Worm (Caenorhabditis elegans) whole organism, L1 larva: Measurements from ENCODE around the gene C27F2.4.

ENCODE experiments used
- C16A3.4 ChIP-seq: fragments of 150-350 bp; optimal IDR thresholded peaks from 2 replicates; lab custom pipeline; 2014; ENCODE audit warnings: missing biosample characterization, missing genetic modification characterization
- Y116A8C.19 ChIP-seq: sonication (generic microtip); optimal IDR thresholded peaks from 2 replicates; lab custom pipeline; 2016; ENCODE audit warnings: missing compliant biosample characterization, missing genetic modification characterization, borderline replicate concordance
- aha-1 ChIP-seq: fragments of 150-350 bp; optimal IDR thresholded peaks from 2 replicates; lab custom pipeline; 2014; ENCODE audit warnings: missing biosample characterization, missing genetic modification characterization
- alr-1 ChIP-seq: fragments of 200-800 bp; sonication (Bioruptor generic); optimal IDR thresholded peaks from 2 replicates; lab custom pipeline; 2018; ENCODE audit warnings: borderline replicate concordance, mild to moderate bottlenecking, missing genetic modification characterization, missing compliant biosample characterization
- ceh-63 ChIP-seq: fragments of 200-800 bp; sonication (Bioruptor generic); optimal IDR thresholded peaks from 2 replicates; lab custom pipeline; 2018; ENCODE audit warnings: mild to moderate bottlenecking, missing genetic modification characterization, missing compliant biosample characterization
- ceh-8 ChIP-seq: fragments of 200-800 bp; sonication (Bioruptor generic); optimal IDR thresholded peaks from 2 replicates; lab custom pipeline; 2018; ENCODE audit warnings: mild to moderate bottlenecking, missing genetic modification characterization, moderate library complexity, missing compliant biosample characterization
- ceh-82 ChIP-seq, 3 experiments: fragments of 150-350 bp in 1 of 3; sonication (generic microtip) in 2 of 3; optimal IDR thresholded peaks; 2 replicates each; lab custom pipeline; 2014 to 2017; ENCODE audit warnings: missing biosample characterization in 3 of 3, missing genetic modification characterization in 3 of 3
- ceh-88 ChIP-seq: fragments of 200-800 bp; sonication (Bioruptor generic); IDR thresholded peaks from 2 replicates; pipeline ENCODE4 v1.3.6; 2022; ENCODE audit warnings: missing genetic modification characterization, missing compliant biosample characterization
- ceh-90 ChIP-seq: sonication (generic microtip); optimal IDR thresholded peaks from 2 replicates; lab custom pipeline; 2016; ENCODE audit warnings: missing genetic modification characterization, missing compliant biosample characterization
- dpl-1 ChIP-seq, 3 experiments: fragments of 150-350 bp in 2 of 3; sonication (generic microtip) in 1 of 3; optimal IDR thresholded peaks; 2 replicates each; lab custom pipeline; 2014 to 2017; ENCODE audit warnings: missing biosample characterization in 3 of 3, missing genetic modification characterization in 3 of 3, missing genetic modification reagents in 3 of 3
- efl-1 ChIP-seq, 4 experiments: fragments of 150-350 bp; optimal IDR thresholded peaks in 3 of 4; peaks in 1 of 4; 1 replicate in 1 of 4; 2 replicates in 3 of 4; lab custom pipeline; 2014; ENCODE audit warnings: missing biosample characterization in 2 of 4, missing genetic modification characterization in 2 of 4, missing genetic modification reagents in 2 of 4
- egl-13 ChIP-seq: sonication (generic microtip); optimal IDR thresholded peaks from 2 replicates; lab custom pipeline; 2016; ENCODE audit warnings: missing genotype, missing genetic modification reagents, missing genetic modification characterization, missing compliant biosample characterization
- egl-27 ChIP-seq, 2 experiments: fragments of 150-350 bp in 1 of 2; sonication (generic microtip); optimal IDR thresholded peaks; 3 replicates each; lab custom pipeline; 2017 to 2018; ENCODE audit warnings: missing biosample characterization in 2 of 2, missing genetic modification characterization in 2 of 2, missing genetic modification reagents in 2 of 2
- elt-2 ChIP-seq: sonication (generic microtip); optimal IDR thresholded peaks from 2 replicates; lab custom pipeline; 2016; ENCODE audit warnings: missing genetic modification characterization, mild to moderate bottlenecking, inconsistent platforms, missing compliant biosample characterization, missing genetic modification reagents
- elt-3 ChIP-seq, 6 experiments: fragments of 150-350 bp in 1 of 6; sonication (generic microtip); optimal IDR thresholded peaks; 2 replicates each; lab custom pipeline; 2017 to 2018; ENCODE audit warnings: missing biosample characterization in 6 of 6, missing genetic modification characterization in 6 of 6, inconsistent platforms in 1 of 6
- fkh-10 ChIP-seq: sonication (generic microtip); optimal IDR thresholded peaks from 2 replicates; lab custom pipeline; 2017; ENCODE audit warnings: missing biosample characterization, missing genetic modification reagents, missing genetic modification characterization
- fkh-4 ChIP-seq: sonication (generic microtip); optimal IDR thresholded peaks from 2 replicates; lab custom pipeline; 2016; ENCODE audit warnings: missing compliant biosample characterization, missing genetic modification characterization, borderline replicate concordance
- fos-1 ChIP-seq: fragments of 150-350 bp; optimal IDR thresholded peaks from 2 replicates; lab custom pipeline; 2014; ENCODE audit warnings: missing biosample characterization, missing genetic modification characterization
- hlh-4 ChIP-seq: sonication (generic microtip); optimal IDR thresholded peaks from 2 replicates; lab custom pipeline; 2016; ENCODE audit warnings: mild to moderate bottlenecking, missing genetic modification characterization, missing compliant biosample characterization
- hpl-2 ChIP-seq: fragments of 150-350 bp; optimal IDR thresholded peaks from 2 replicates; lab custom pipeline; 2014; ENCODE audit warnings: missing biosample characterization, missing genetic modification reagents, missing genetic modification characterization
- isw-1 ChIP-seq: fragments of 200-800 bp; sonication (Bioruptor generic); IDR thresholded peaks from 2 replicates; pipeline ENCODE4 v1.3.6; 2022; ENCODE audit warnings: missing genetic modification characterization, missing compliant biosample characterization
- lin-14 ChIP-seq: fragments of 200-800 bp; sonication (Bioruptor generic); optimal IDR thresholded peaks from 2 replicates; lab custom pipeline; 2018; ENCODE audit warnings: mild to moderate bottlenecking, missing genetic modification characterization, moderate library complexity, missing compliant biosample characterization
- lin-39 ChIP-seq: fragments of 150-350 bp; optimal IDR thresholded peaks from 2 replicates; lab custom pipeline; 2014; ENCODE audit warnings: missing biosample characterization, missing genetic modification reagents, missing genetic modification characterization
- lir-3 ChIP-seq: sonication (generic microtip); optimal IDR thresholded peaks from 2 replicates; lab custom pipeline; 2016; ENCODE audit warnings: mild to moderate bottlenecking, missing genetic modification characterization, moderate library complexity, missing compliant biosample characterization; ENCODE audit not compliant: poor library complexity
- mdl-1 ChIP-seq, 2 experiments: fragments of 150-350 bp; optimal IDR thresholded peaks; 2 replicates each; lab custom pipeline; 2014 to 2017; ENCODE audit warnings: missing biosample characterization in 2 of 2, missing genetic modification characterization in 2 of 2, inconsistent platforms in 1 of 2
- mef-2 ChIP-seq: fragments of 150-350 bp; optimal IDR thresholded peaks from 2 replicates; lab custom pipeline; 2014; ENCODE audit warnings: missing biosample characterization, missing genetic modification characterization
- mep-1 ChIP-seq: fragments of 150-350 bp; optimal IDR thresholded peaks from 2 replicates; lab custom pipeline; 2014; ENCODE audit warnings: missing biosample characterization, missing genetic modification characterization
- nhr-11 ChIP-seq: fragments of 150-350 bp; optimal IDR thresholded peaks from 2 replicates; lab custom pipeline; 2014; ENCODE audit warnings: missing biosample characterization, missing genetic modification characterization
- nhr-20 ChIP-seq: sonication (generic microtip); optimal IDR thresholded peaks from 2 replicates; lab custom pipeline; 2016; ENCODE audit warnings: mild to moderate bottlenecking, missing genetic modification characterization, missing compliant biosample characterization
- nhr-71 ChIP-seq: sonication (generic microtip); optimal IDR thresholded peaks from 2 replicates; lab custom pipeline; 2016; ENCODE audit warnings: mild to moderate bottlenecking, missing genetic modification characterization, moderate library complexity, missing compliant biosample characterization
- rnt-1 ChIP-seq: sonication (generic microtip); optimal IDR thresholded peaks from 2 replicates; lab custom pipeline; 2016; ENCODE audit warnings: mild to moderate bottlenecking, missing genetic modification characterization, moderate library complexity, missing compliant biosample characterization
- skn-1 ChIP-seq: fragments of 150-350 bp; optimal IDR thresholded peaks from 2 replicates; lab custom pipeline; 2014; ENCODE audit warnings: missing biosample characterization, missing genetic modification characterization
- snpc-4 ChIP-seq: fragments of 150-350 bp; optimal IDR thresholded peaks from 2 replicates; lab custom pipeline; 2014; ENCODE audit warnings: missing biosample characterization, missing genetic modification characterization
- snu-23 ChIP-seq: sonication (generic microtip); optimal IDR thresholded peaks from 2 replicates; lab custom pipeline; 2016; ENCODE audit warnings: missing genetic modification characterization, missing compliant biosample characterization
- swsn-7 ChIP-seq: sonication (generic microtip); optimal IDR thresholded peaks from 2 replicates; lab custom pipeline; 2016; ENCODE audit warnings: missing genetic modification characterization, missing compliant biosample characterization
- tbx-2 ChIP-seq: sonication (generic microtip); optimal IDR thresholded peaks from 2 replicates; lab custom pipeline; 2016; ENCODE audit warnings: missing genetic modification characterization, missing compliant biosample characterization
- tlp-1 ChIP-seq: fragments of 150-350 bp; optimal IDR thresholded peaks from 2 replicates; lab custom pipeline; 2014; ENCODE audit warnings: missing biosample characterization, missing genetic modification characterization
- unc-130 ChIP-seq: fragments of 150-350 bp; optimal IDR thresholded peaks from 2 replicates; lab custom pipeline; 2017; ENCODE audit warnings: missing biosample characterization, missing genetic modification characterization, inconsistent platforms
- vab-15 ChIP-seq: sonication (generic microtip); optimal IDR thresholded peaks from 2 replicates; lab custom pipeline; 2017; ENCODE audit warnings: missing genotype, mild to moderate bottlenecking, missing genetic modification characterization, missing compliant biosample characterization
- zag-1 ChIP-seq: fragments of 150-350 bp; optimal IDR thresholded peaks from 2 replicates; lab custom pipeline; 2014; ENCODE audit warnings: missing biosample characterization, missing genetic modification characterization
- ztf-11 ChIP-seq, 2 experiments: sonication (generic microtip); optimal IDR thresholded peaks; 2 replicates each; lab custom pipeline; 2016 to 2017; ENCODE audit warnings: missing genetic modification characterization in 2 of 2, missing biosample characterization in 1 of 2, missing compliant biosample characterization in 1 of 2
- ztf-4 ChIP-seq: fragments of 150-350 bp; optimal IDR thresholded peaks from 2 replicates; lab custom pipeline; 2014; ENCODE audit warnings: missing biosample characterization, missing genetic modification characterization

C27F2.4 gene

ce11 chrIII:4998111-4998859 is 38.2 kb upstream of the C27F2.4 start, which contains the start of gene tmem-131 (continued):
- TF ChIP-seq efl-1 (optimal IDR thresholded peaks at IDR 0.05; lab: Kevin White, UChicago): peak in 1 of 2 experiments; percentile 24
- peak in 1 of 2 experiments; percentile 89 for TF ChIP-seq efl-1 (GFP tag; optimal IDR thresholded peaks at IDR 0.05 in 1 of 2; lab: Kevin White, UChicago)
- no peak for TF ChIP-seq zag-1 (tag; lab: Kevin White, UChicago)
- TF ChIP-seq ztf-4 (tag; lab: Kevin White, UChicago): no peak
- no peak for TF ChIP-seq ceh-63 (GFP tag; lab: Kevin White, UChicago)
- TF ChIP-seq mef-2 (tag; lab: Kevin White, UChicago): no peak
- TF ChIP-seq lin-39 (tag; lab: Kevin White, UChicago): no peak
- no peak for TF ChIP-seq fkh-4 (tag; lab: Kevin White, UChicago)
- no peak for TF ChIP-seq fkh-10 (GFP tag; lab: Kevin White, UChicago)
- TF ChIP-seq ceh-88 (GFP tag; lab: Robert Waterston, UW): no peak
- TF ChIP-seq snu-23 (GFP tag; lab: Kevin White, UChicago): peak; percentile 55
- no peak for TF ChIP-seq snpc-4 (tag; lab: Kevin White, UChicago)
- no peak for TF ChIP-seq egl-13 (tag; lab: Kevin White, UChicago)
- no peak for TF ChIP-seq ceh-90 (tag; lab: Kevin White, UChicago)
- TF ChIP-seq elt-2: no peak
- TF ChIP-seq tlp-1 (tag; lab: Kevin White, UChicago): no peak
- no peak for TF ChIP-seq vab-15 (tag; lab: Kevin White, UChicago)
- peak; percentile 44 for TF ChIP-seq nhr-20 (tag; lab: Kevin White, UChicago)
- no peak for TF ChIP-seq lir-3 (tag; lab: Kevin White, UChicago)
- TF ChIP-seq hlh-4 (tag; lab: Kevin White, UChicago): no peak
- no peak for TF ChIP-seq ceh-8 (GFP tag; lab: Kevin White, UChicago)
- TF ChIP-seq ceh-82 (tag; optimal IDR thresholded peaks at IDR 0.05; lab: Kevin White, UChicago): no peak
- TF ChIP-seq unc-130: no peak
- no peak for TF ChIP-seq swsn-7 (tag; lab: Kevin White, UChicago)
- TF ChIP-seq Y116A8C.19 (tag; lab: Kevin White, UChicago): no peak
- no peak for TF ChIP-seq mdl-1 (tag; optimal IDR thresholded peaks at IDR 0.05; lab: Kevin White, UChicago)
- TF ChIP-seq egl-27 (tag; optimal IDR thresholded peaks at IDR 0.05; lab: Kevin White, UChicago): no peak
- TF ChIP-seq C16A3.4 (tag; lab: Kevin White, UChicago): peak; percentile 35
- peak in 2 of 6 experiments; percentile 67 to 73 for TF ChIP-seq elt-3 (tag; optimal IDR thresholded peaks at IDR 0.05; lab: Kevin White, UChicago)
- no peak for TF ChIP-seq skn-1 (tag; lab: Kevin White, UChicago)
- TF ChIP-seq hpl-2 (GFP tag; lab: Kevin White, UChicago): no peak
- peak; percentile 67 for TF ChIP-seq lin-14 (GFP tag; lab: Kevin White, UChicago)
- TF ChIP-seq nhr-11: no peak
- TF ChIP-seq fos-1: no peak
- TF ChIP-seq mep-1 (tag; lab: Kevin White, UChicago): peak; percentile 59
- peak in 2 of 3 experiments; percentile 27 to 34 for TF ChIP-seq dpl-1 (GFP tag; optimal IDR thresholded peaks at IDR 0.05; lab: Kevin White, UChicago)
- no peak for TF ChIP-seq aha-1 (tag; lab: Kevin White, UChicago)
- no peak for TF ChIP-seq alr-1 (tag; lab: Kevin White, UChicago)
- TF ChIP-seq isw-1: no peak
- TF ChIP-seq rnt-1 (tag; lab: Kevin White, UChicago): no peak

DNA sequence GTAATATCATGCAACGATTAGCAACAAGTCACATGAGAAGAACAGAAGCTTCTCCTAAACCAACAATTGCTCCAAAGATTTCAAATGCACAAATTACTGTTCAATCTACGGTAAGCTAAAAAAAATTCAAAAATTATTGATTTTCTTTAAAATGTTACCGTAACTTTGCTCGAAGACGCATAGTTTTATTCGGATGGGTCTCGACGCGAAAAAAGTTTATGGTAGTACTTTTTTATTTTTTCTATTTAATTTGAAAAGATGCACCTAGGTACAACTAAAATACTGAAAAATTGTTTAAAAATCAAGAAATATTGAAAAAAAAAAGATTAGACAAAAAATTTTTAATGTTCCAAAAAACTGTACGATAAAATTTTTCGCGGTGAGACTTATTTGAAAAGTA is 27.6 kb upstream of the C27F2.4 start:
- TF ChIP-seq vab-15 (tag; lab: Kevin White, UChicago) (no peak), nhr-71 (no peak), snu-23 (GFP tag; lab: Kevin White, UChicago) (no peak), skn-1 (tag; lab: Kevin White, UChicago) (no peak), ceh-8 (GFP tag; lab: Kevin White, UChicago) (no peak), ztf-11 (tag; optimal IDR thresholded peaks at IDR 0.05; lab: Kevin White, UChicago) (no peak), tbx-2 (tag; lab: Kevin White, UChicago) (no peak), ceh-90 (tag; lab: Kevin White, UChicago) (no peak), efl-1 (optimal IDR thresholded peaks at IDR 0.05; lab: Kevin White, UChicago) (no peak), efl-1 (GFP tag; optimal IDR thresholded peaks at IDR 0.05 in 1 of 2; lab: Kevin White, UChicago) (peak in 1 of 2 experiments; percentile 43)
